Fruit fly (Drosophila melanogaster): ENCODE results near the gene CG33285.

Gene CG33285

DNA sequence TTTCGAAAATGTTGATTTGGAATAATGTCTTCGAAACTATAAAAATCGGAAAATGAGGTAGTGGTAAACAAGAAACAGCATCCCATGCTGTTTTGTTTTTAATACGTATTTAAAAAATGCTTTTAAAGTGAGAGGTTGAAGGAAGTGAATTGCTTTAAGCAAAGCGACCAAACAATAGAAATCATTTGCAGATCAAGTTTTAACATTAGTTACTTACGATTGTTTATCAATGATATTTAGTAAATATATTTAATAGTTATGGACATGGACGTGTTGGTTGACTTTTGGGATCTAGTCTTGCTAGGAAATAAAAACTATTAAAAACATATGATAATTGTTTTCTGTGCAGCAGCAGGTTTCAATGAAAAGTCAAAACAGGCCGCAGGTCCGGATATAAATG is 32.5 kb downstream of the CG33285 start (continued):
- TF ChIP-seq Sry-β (GFP tag; optimal IDR thresholded peaks at IDR 0.05) (no peak), Max (GFP tag; optimal IDR thresholded peaks at IDR 0.05) (peak; percentile 10), eve (GFP tag; optimal IDR thresholded peaks at IDR 0.05) (peak in 1 of 2 experiments; percentile 61), Hr51 (GFP tag; optimal IDR thresholded peaks at IDR 0.05) (peak in 1 of 2 experiments; percentile 53), knrl (GFP tag; IDR thresholded peaks at IDR 0.05; ENCODE audit: partially characterized antibody) (no peak), CoRest (tag; optimal IDR thresholded peaks at IDR 0.05) (peak; percentile 55), CG12219 (GFP tag; optimal IDR thresholded peaks at IDR 0.05) (no peak), Dip2 (GFP tag; IDR thresholded peaks at IDR 0.05) (no peak), tgo (GFP tag; IDR thresholded peaks at IDR 0.05) (no peak), Fer2 (tag; optimal IDR thresholded peaks at IDR 0.05) (no peak), CG11560 (tag; IDR thresholded peaks at IDR 0.05) (no peak), Nf-YB (GFP tag; optimal IDR thresholded peaks at IDR 0.05) (no peak), Jarid2 (GFP tag; optimal IDR thresholded peaks at IDR 0.05) (peak; percentile 8), CG12391 (tag; optimal IDR thresholded peaks at IDR 0.05) (peak; percentile 6), HHEX (GFP tag; optimal IDR thresholded peaks at IDR 0.05) (peak; percentile 3), gro (GFP tag; optimal IDR thresholded peaks at IDR 0.05) (no peak), Ptx1 (GFP tag; IDR thresholded peaks at IDR 0.05) (no peak), dimm (GFP tag; IDR thresholded peaks at IDR 0.05) (no peak), Xrp1 (GFP tag; IDR thresholded peaks at IDR 0.05) (peak; percentile 6; the same call in 1 of the 2 replicates), CG18011 (GFP tag; optimal IDR thresholded peaks at IDR 0.05) (no peak), pan (optimal IDR thresholded peaks at IDR 0.05) (no peak), pan (GFP tag; optimal IDR thresholded peaks at IDR 0.05 in 1 of 2, IDR thresholded peaks at IDR 0.05 in 1 of 2) (no peak), Ada2b (GFP tag; IDR thresholded peaks at IDR 0.05) (no peak; the same call in 1 of the 2 replicates), CG11695 (GFP tag; IDR thresholded peaks at IDR 0.05) (no peak), CG11504 (tag; optimal IDR thresholded peaks at IDR 0.05) (peak; percentile 69), CG17829 (tag; optimal IDR thresholded peaks at IDR 0.05) (no peak), CG16863 (GFP tag; optimal IDR thresholded peaks at IDR 0.05) (no peak), CG9876 (GFP tag; optimal IDR thresholded peaks at IDR 0.05) (no peak), bsh (GFP tag; optimal IDR thresholded peaks at IDR 0.05) (peak in 1 of 2 experiments; percentile 5), jigr1 (GFP tag; IDR thresholded peaks at IDR 0.05) (no peak), grau (tag; optimal IDR thresholded peaks at IDR 0.05) (peak; percentile 32), Sox100B (GFP tag; optimal IDR thresholded peaks at IDR 0.05) (peak; percentile 50), gem (tag; optimal IDR thresholded peaks at IDR 0.05) (peak; percentile 59), CG17802 (tag; optimal IDR thresholded peaks at IDR 0.05) (no peak), CG10366 (GFP tag; IDR thresholded peaks at IDR 0.05) (no peak), tna (GFP tag; IDR thresholded peaks at IDR 0.05; ENCODE audit: partially characterized antibody) (no peak)

DNA sequence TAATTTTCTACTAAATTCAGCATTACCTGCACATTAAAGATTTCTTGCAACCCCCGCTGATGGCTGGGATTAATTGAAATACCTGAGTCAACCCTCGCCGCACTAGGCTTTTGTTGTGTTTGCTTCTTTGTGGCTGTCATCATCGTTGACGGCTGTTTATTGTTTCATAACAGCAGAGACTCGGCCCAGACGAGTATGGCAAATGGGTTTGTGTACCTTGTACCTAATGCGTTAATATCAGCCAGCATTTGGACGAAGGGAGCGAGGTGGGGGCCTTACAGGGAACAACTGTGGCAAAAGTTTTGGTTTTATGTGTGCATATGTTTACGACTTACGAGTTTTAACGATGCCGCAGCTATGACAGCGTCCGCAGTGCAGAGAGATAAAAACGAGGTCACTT is 33.0 kb downstream of the CG33285 start:
- TF ChIP-seq Camta (GFP tag; optimal IDR thresholded peaks at IDR 0.05): no peak
- peak; percentile 40 for TF ChIP-seq CG12071 (GFP tag; optimal IDR thresholded peaks at IDR 0.05)
- no peak for TF ChIP-seq fru (optimal IDR thresholded peaks at IDR 0.05)
- peak; percentile 1 for TF ChIP-seq gsb-n (tag; optimal IDR thresholded peaks at IDR 0.05)
- TF ChIP-seq Med (GFP tag): peak; percentile 87
- TF ChIP-seq CG13296 (GFP tag; optimal IDR thresholded peaks at IDR 0.05): peak; percentile 14
- TF ChIP-seq mirr (GFP tag; optimal IDR thresholded peaks at IDR 0.05): peak; percentile 79
- peak; percentile 8 for TF ChIP-seq B-H2 (GFP tag; optimal IDR thresholded peaks at IDR 0.05)
- TF ChIP-seq maf-S (GFP tag; optimal IDR thresholded peaks at IDR 0.05): peak; percentile 3
- peak; percentile 65; the same call in 2 of the 3 replicates for TF ChIP-seq CG11456 (GFP tag; IDR thresholded peaks at IDR 0.05)
- peak; percentile 65 for TF ChIP-seq CG17912 (GFP tag; optimal IDR thresholded peaks at IDR 0.05)
- peak; percentile 40 for TF ChIP-seq MTF-1 (GFP tag; optimal IDR thresholded peaks at IDR 0.05; ENCODE audit: borderline replicate concordance)
- peak; percentile 50 for TF ChIP-seq lab (GFP tag; optimal IDR thresholded peaks at IDR 0.05)
- TF ChIP-seq CG12391 (tag; optimal IDR thresholded peaks at IDR 0.05): no peak
- TF ChIP-seq gro (GFP tag; optimal IDR thresholded peaks at IDR 0.05): peak; percentile 10
- no peak for TF ChIP-seq CG8290 (GFP tag; optimal IDR thresholded peaks at IDR 0.05)
- TF ChIP-seq CG8290 (tag; optimal IDR thresholded peaks at IDR 0.05): peak in 1 of 2 experiments; percentile 45
- no peak for TF ChIP-seq CG3065 (GFP tag; optimal IDR thresholded peaks at IDR 0.05)
- TF ChIP-seq CG12769 (tag; optimal IDR thresholded peaks at IDR 0.05): peak; percentile 76

All from whole organism, embryonic.